Fruit fly (Drosophila melanogaster) whole organism, embryonic: ENCODE results near the gene CG13306.
A peak's percentile ranks its signal among the peaks of the same experiment; 100 is the strongest.

Experiments
- Abd-B ChIP-seq: fragments of 200-800 bp; sonication (Bioruptor generic); optimal IDR thresholded peaks from 2 replicates; lab custom pipeline; 2018; ENCODE audit warnings: missing biosample characterization, mild to moderate bottlenecking, missing genetic modification characterization, moderate library complexity
- Atf6 ChIP-seq: fragments of 200-800 bp; sonication (Bioruptor generic); IDR thresholded peaks from 2 replicates; pipeline ENCODE4 v1.3.6; 2022; ENCODE audit warnings: missing biosample characterization, missing genetic modification characterization
- Awh ChIP-seq: fragments of 200-800 bp; sonication (Bioruptor generic); IDR thresholded peaks from 2 replicates; pipeline ENCODE4, ENCODE4 v1.3.6; 2022; ENCODE audit warnings: missing biosample characterization, missing genetic modification characterization
- BEAF-32 ChIP-seq: fragments of 200-800 bp; sonication (Bioruptor generic); optimal IDR thresholded peaks from 3 replicates; lab custom pipeline; 2017; ENCODE audit warnings: missing biosample characterization, missing genetic modification characterization, mild to moderate bottlenecking, moderate library complexity, missing genetic modification reagents
- CG10366 ChIP-seq: fragments of 200-800 bp; sonication (Bioruptor generic); IDR thresholded peaks from 2 replicates; pipeline ENCODE4 v1.3.6; 2022; ENCODE audit warnings: missing biosample characterization, missing genetic modification characterization
- CG11247 ChIP-seq: fragments of 200-800 bp; sonication (Bioruptor generic); IDR thresholded peaks from 2 replicates; pipeline ENCODE4 v1.3.6; 2022; ENCODE audit warnings: missing biosample characterization, missing genetic modification characterization
- CG12104 ChIP-seq: fragments of 200-800 bp; sonication (Bioruptor generic); optimal IDR thresholded peaks from 3 replicates; lab custom pipeline; 2016; ENCODE audit warnings: missing biosample characterization, missing genetic modification characterization
- CG13123 ChIP-seq: fragments of 200-800 bp; sonication (Bioruptor generic); optimal IDR thresholded peaks from 2 replicates; lab custom pipeline; 2016; ENCODE audit warnings: missing biosample characterization, missing genetic modification characterization
- CG14014 ChIP-seq: fragments of 200-800 bp; sonication (Bioruptor generic); IDR thresholded peaks from 2 replicates; pipeline ENCODE4 v1.3.6; 2022; ENCODE audit warnings: missing biosample characterization, missing genetic modification characterization
- CG18764 ChIP-seq: fragments of 200-800 bp; sonication (Bioruptor generic); optimal IDR thresholded peaks from 3 replicates; lab custom pipeline; 2016; ENCODE audit warnings: missing biosample characterization, missing genetic modification characterization
- CG3163 ChIP-seq: fragments of 200-800 bp; sonication (Bioruptor generic); optimal IDR thresholded peaks from 3 replicates; lab custom pipeline; 2016; ENCODE audit warnings: missing biosample characterization, missing genetic modification characterization
- CG34376 ChIP-seq: fragments of 200-800 bp; sonication (Bioruptor generic); optimal IDR thresholded peaks from 2 replicates; lab custom pipeline; 2018; ENCODE audit warnings: missing biosample characterization, mild to moderate bottlenecking, missing genetic modification characterization
- CG3838 ChIP-seq: fragments of 200-800 bp; sonication (Bioruptor generic); optimal IDR thresholded peaks from 3 replicates; lab custom pipeline; 2016; ENCODE audit warnings: missing biosample characterization, missing genetic modification characterization
- CG4404 ChIP-seq: fragments of 200-800 bp; sonication (Bioruptor generic); IDR thresholded peaks from 2 replicates; pipeline ENCODE4 v1.3.6; 2022; ENCODE audit warnings: missing biosample characterization, missing genetic modification characterization
- CG4820 ChIP-seq: fragments of 200-800 bp; sonication (Bioruptor generic); optimal IDR thresholded peaks from 3 replicates; lab custom pipeline; 2016; ENCODE audit warnings: missing biosample characterization, missing genetic modification characterization
- CG5180 ChIP-seq: fragments of 200-800 bp; sonication (Bioruptor generic); optimal IDR thresholded peaks from 3 replicates; lab custom pipeline; 2017; ENCODE audit warnings: missing biosample characterization, missing genetic modification characterization, mild to moderate bottlenecking, moderate library complexity, missing genetic modification reagents
- CG6254 ChIP-seq: fragments of 200-800 bp; sonication (Bioruptor generic); optimal IDR thresholded peaks from 3 replicates; lab custom pipeline; 2017; ENCODE audit warnings: mild to moderate bottlenecking, missing biosample characterization, missing genetic modification reagents, missing genetic modification characterization
- CG6765 ChIP-seq: fragments of 200-800 bp; sonication (Bioruptor generic); optimal IDR thresholded peaks from 3 replicates; lab custom pipeline; 2017; ENCODE audit warnings: missing biosample characterization, mild to moderate bottlenecking, missing genetic modification characterization
- CG7357 ChIP-seq: fragments of 200-800 bp; sonication (Bioruptor generic); IDR thresholded peaks from 3 replicates; pipeline ENCODE4 v1.3.6; 2022; ENCODE audit warnings: missing biosample characterization, missing genetic modification characterization
- CG8388 ChIP-seq: fragments of 200-800 bp; sonication (Bioruptor generic); optimal IDR thresholded peaks from 2 replicates; lab custom pipeline; 2019; ENCODE audit warnings: missing biosample characterization, mild to moderate bottlenecking, missing genetic modification characterization, moderate library complexity
- CG9797 ChIP-seq: fragments of 200-800 bp; sonication (Bioruptor generic); optimal IDR thresholded peaks from 3 replicates; lab custom pipeline; 2018; ENCODE audit warnings: missing biosample characterization, mild to moderate bottlenecking, missing genetic modification characterization
- Camta ChIP-seq: fragments of 200-800 bp; sonication (Bioruptor generic); optimal IDR thresholded peaks from 2 replicates; lab custom pipeline; 2016; ENCODE audit warnings: missing biosample characterization, missing genetic modification characterization
- CkIIα-i1 ChIP-seq: fragments of 200-800 bp; sonication (Bioruptor generic); IDR thresholded peaks from 2 replicates; pipeline ENCODE4 v1.3.6; 2022; ENCODE audit warnings: missing biosample characterization, missing genetic modification characterization
- Dek ChIP-seq: fragments of 200-800 bp; sonication (Bioruptor generic); optimal IDR thresholded peaks from 3 replicates; lab custom pipeline; 2019; ENCODE audit warnings: missing biosample characterization, mild to moderate bottlenecking, missing genetic modification characterization, moderate library complexity
- Doc2 ChIP-seq: fragments of 200-800 bp; sonication (Bioruptor generic); IDR thresholded peaks from 2 replicates; pipeline ENCODE4 v1.3.6; 2022; ENCODE audit warnings: missing biosample characterization, missing genetic modification characterization
- Fer1 ChIP-seq: fragments of 200-800 bp; sonication (Bioruptor generic); optimal IDR thresholded peaks from 2 replicates; lab custom pipeline; 2017; ENCODE audit warnings: missing biosample characterization, mild to moderate bottlenecking, missing genetic modification characterization
- Mad ChIP-seq: fragments of 200-800 bp; sonication (Bioruptor generic); optimal IDR thresholded peaks from 2 replicates; lab custom pipeline; 2016; ENCODE audit warnings: missing biosample characterization, missing genetic modification characterization
- Max ChIP-seq: fragments of 200-800 bp; sonication (Bioruptor generic); optimal IDR thresholded peaks from 2 replicates; lab custom pipeline; 2016; ENCODE audit warnings: missing biosample characterization, mild to moderate bottlenecking, missing genetic modification characterization
- Oli ChIP-seq: fragments of 200-800 bp; sonication (Bioruptor generic); optimal IDR thresholded peaks from 2 replicates; lab custom pipeline; 2018; ENCODE audit warnings: missing biosample characterization, mild to moderate bottlenecking, missing genetic modification characterization, moderate library complexity
- Rx ChIP-seq: fragments of 200-800 bp; sonication (Bioruptor generic); IDR thresholded peaks from 2 replicates; pipeline ENCODE4 v1.3.6; 2022; ENCODE audit warnings: missing biosample characterization, missing genetic modification characterization
- ci ChIP-seq: fragments of 200-800 bp; sonication (Bioruptor generic); IDR thresholded peaks from 3 replicates; pipeline ENCODE4 v1.3.6; 2022; ENCODE audit warnings: missing biosample characterization, missing genetic modification characterization
- corto ChIP-seq: fragments of 200-800 bp; sonication (Bioruptor generic); optimal IDR thresholded peaks from 2 replicates; lab custom pipeline; 2016; ENCODE audit warnings: missing biosample characterization, mild to moderate bottlenecking, missing genetic modification characterization, moderate library complexity
- croc ChIP-seq: fragments of 200-800 bp; sonication (Bioruptor generic); conservative IDR thresholded peaks from 3 replicates; pipeline ENCODE4 v1.3.6; 2022; ENCODE audit warnings: missing biosample characterization, missing genetic modification characterization
- en ChIP-seq: fragments of 200-800 bp; sonication (Bioruptor generic); optimal IDR thresholded peaks from 2 replicates; lab custom pipeline; 2016; ENCODE audit warnings: missing biosample characterization, missing genetic modification characterization
- gem ChIP-seq: fragments of 200-800 bp; sonication (Bioruptor generic); optimal IDR thresholded peaks from 2 replicates; lab custom pipeline; 2019; ENCODE audit warnings: missing biosample characterization, mild to moderate bottlenecking, missing genetic modification characterization, moderate library complexity
- hbn ChIP-seq: fragments of 200-800 bp; sonication (Bioruptor generic); IDR thresholded peaks from 2 replicates; pipeline ENCODE4 v1.3.6; 2022; ENCODE audit warnings: missing biosample characterization, missing genetic modification characterization; ENCODE audit not compliant: partially characterized antibody
- lab ChIP-seq: fragments of 200-800 bp; sonication (Bioruptor generic); optimal IDR thresholded peaks from 3 replicates; lab custom pipeline; 2017; ENCODE audit warnings: missing biosample characterization, missing genetic modification characterization, mild to moderate bottlenecking, moderate library complexity, missing genetic modification reagents
- oc ChIP-seq: fragments of 200-800 bp; sonication (Bioruptor generic); optimal IDR thresholded peaks from 2 replicates; lab custom pipeline; 2018; ENCODE audit warnings: missing biosample characterization, mild to moderate bottlenecking, missing genetic modification characterization, moderate library complexity
- odd ChIP-seq: fragments of 200-800 bp; sonication (Bioruptor generic); optimal IDR thresholded peaks from 2 replicates; lab custom pipeline; 2017; ENCODE audit warnings: missing biosample characterization, mild to moderate bottlenecking, missing genetic modification characterization
- pfk ChIP-seq: fragments of 200-800 bp; sonication (Bioruptor generic); optimal IDR thresholded peaks from 2 replicates; lab custom pipeline; 2018; ENCODE audit warnings: missing biosample characterization, mild to moderate bottlenecking, missing genetic modification characterization, moderate library complexity
- repo ChIP-seq: fragments of 200-800 bp; sonication (Bioruptor generic); optimal IDR thresholded peaks from 2 replicates; lab custom pipeline; 2016; ENCODE audit warnings: missing biosample characterization, missing genetic modification characterization
- sima ChIP-seq: fragments of 200-800 bp; sonication (Bioruptor generic); optimal IDR thresholded peaks from 2 replicates; lab custom pipeline; 2016; ENCODE audit warnings: missing biosample characterization, missing genetic modification characterization
- slou ChIP-seq: fragments of 200-800 bp; sonication (Bioruptor generic); optimal IDR thresholded peaks from 3 replicates; lab custom pipeline; 2016; ENCODE audit warnings: missing biosample characterization, missing genetic modification characterization
- sna ChIP-seq: fragments of 200-800 bp; sonication (Bioruptor generic); IDR thresholded peaks from 2 replicates; pipeline ENCODE4 v1.3.6; 2022; ENCODE audit warnings: missing biosample characterization, missing genetic modification characterization; ENCODE audit not compliant: partially characterized antibody
- sr ChIP-seq: fragments of 200-800 bp; sonication (Bioruptor generic); IDR thresholded peaks from 3 replicates; pipeline ENCODE4 v1.3.6; 2022; ENCODE audit warnings: missing biosample characterization, missing genetic modification characterization
- ssp ChIP-seq: fragments of 200-800 bp; sonication (Bioruptor generic); IDR thresholded peaks from 2 replicates; pipeline ENCODE4 v1.3.6; 2022; ENCODE audit warnings: missing biosample characterization, missing genetic modification characterization
- sug ChIP-seq: fragments of 200-800 bp; optimal IDR thresholded peaks from 2 replicates; lab custom pipeline; 2019; ENCODE audit warnings: missing biosample characterization, mild to moderate bottlenecking, missing genetic modification characterization, moderate library complexity
- tll ChIP-seq, 2 experiments: fragments of 200-800 bp in 1 of 2; fragments of >200 bp in 1 of 2; sonication (Bioruptor generic) in 1 of 2; optimal IDR thresholded peaks; 2 replicates each; lab custom pipeline; 2017 to 2019; ENCODE audit warnings: missing biosample characterization in 2 of 2, missing genetic modification characterization in 2 of 2, mild to moderate bottlenecking in 1 of 2, moderate library complexity in 1 of 2
- zfh2 ChIP-seq: fragments of 200-800 bp; sonication (Bioruptor generic); optimal IDR thresholded peaks from 2 replicates; lab custom pipeline; 2016; ENCODE audit warnings: missing biosample characterization, missing genetic modification characterization

CG13306 gene

DNA sequence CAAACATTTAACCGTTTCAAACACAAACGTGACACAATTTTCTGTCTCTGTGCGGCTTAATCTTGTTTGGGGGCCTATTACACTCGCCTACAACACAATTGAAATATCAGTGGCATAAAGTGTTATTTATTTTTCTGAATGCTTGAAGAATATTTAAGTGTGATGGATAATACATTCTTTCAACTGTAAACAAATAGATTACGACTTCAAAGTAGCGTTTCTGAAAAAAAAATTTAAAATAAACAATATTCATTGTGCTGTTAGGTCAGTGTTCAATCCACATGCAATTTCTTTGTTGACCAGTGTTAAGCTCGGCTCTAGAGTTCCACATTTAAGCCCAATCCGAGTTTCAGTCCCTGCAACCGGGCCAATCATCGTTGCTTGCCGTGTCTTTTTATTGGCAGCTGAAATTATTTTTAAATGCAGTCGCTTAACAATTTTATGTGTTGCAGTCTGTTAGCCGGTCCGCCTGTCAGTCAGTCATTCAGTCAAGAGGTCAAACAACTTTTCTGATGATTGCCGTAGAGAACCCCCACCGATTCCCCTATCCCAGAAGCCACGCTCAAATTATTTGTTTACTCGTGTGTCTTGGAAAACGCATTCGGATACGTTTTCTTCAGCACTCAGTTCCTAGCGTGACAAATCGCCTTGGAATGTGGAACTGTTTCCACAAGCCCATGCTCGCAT, 23.6 kb upstream of the CG13306 start (continued):
- no peak for TF ChIP-seq CkIIα-i1 (GFP tag; lab: Robert Waterston, UW)
- TF ChIP-seq CG8388 (GFP tag; lab: Kevin White, UChicago): peak; percentile 82
- TF ChIP-seq sima: no peak
- no peak for TF ChIP-seq CG9797 (GFP tag; lab: Kevin White, UChicago)
- peak; percentile 21 for TF ChIP-seq CG3163 (GFP tag; lab: Kevin White, UChicago)
- TF ChIP-seq tll (GFP tag; optimal IDR thresholded peaks at IDR 0.05; lab: Kevin White, UChicago): no peak
- TF ChIP-seq CG12104: peak; percentile 41
- no peak for TF ChIP-seq corto (GFP tag; lab: Kevin White, UChicago)
- TF ChIP-seq Max (GFP tag; lab: Kevin White, UChicago): no peak
- peak; percentile 85 for TF ChIP-seq Oli (tag; lab: Kevin White, UChicago)
- TF ChIP-seq Fer1 (GFP tag; lab: Kevin White, UChicago): no peak
- TF ChIP-seq CG3838 (GFP tag; lab: Kevin White, UChicago): no peak
- TF ChIP-seq repo (GFP tag; lab: Kevin White, UChicago): no peak
- TF ChIP-seq CG6254 (GFP tag; lab: Kevin White, UChicago): peak; percentile 62
- no peak for TF ChIP-seq hbn (GFP tag; lab: Robert Waterston, UW)
- no peak for TF ChIP-seq Doc2
- 0 out of 3 replicates have a peak, but pooled peaks have one; percentile 32 for TF ChIP-seq CG7357 (GFP tag; lab: Robert Waterston, UW)
- peak; percentile 35; the same call in 1 of the 2 replicates for TF ChIP-seq Rx
- TF ChIP-seq BEAF-32 (GFP tag; lab: Kevin White, UChicago): no peak
- peak; percentile 25 for TF ChIP-seq sug (tag; lab: Kevin White, UChicago)
- peak; percentile 61 for TF ChIP-seq Mad (GFP tag; lab: Kevin White, UChicago)
- peak; percentile 25 for TF ChIP-seq CG5180 (GFP tag; lab: Kevin White, UChicago)
- no peak for TF ChIP-seq CG4404 (GFP tag; lab: Robert Waterston, UW)
- TF ChIP-seq CG13123 (GFP tag; lab: Kevin White, UChicago): peak; percentile 36
- TF ChIP-seq croc (GFP tag; lab: Robert Waterston, UW): peak; percentile 65
- peak; percentile 8 for TF ChIP-seq Camta (GFP tag; lab: Kevin White, UChicago)
- no peak for TF ChIP-seq sr (GFP tag; lab: Robert Waterston, UW)
- peak; percentile 56; the same call in 1 of the 2 replicates for TF ChIP-seq CG10366 (GFP tag; lab: Robert Waterston, UW)
- peak; percentile 82 for TF ChIP-seq ci
- TF ChIP-seq CG18764 (GFP tag; lab: Kevin White, UChicago): peak; percentile 48
- TF ChIP-seq ssp (GFP tag; lab: Robert Waterston, UW): peak; percentile 47
- peak; percentile 62 for TF ChIP-seq CG4820
- no peak for TF ChIP-seq sna (GFP tag; lab: Robert Waterston, UW)
- TF ChIP-seq slou (GFP tag; lab: Kevin White, UChicago): no peak
- peak; percentile 91 for TF ChIP-seq oc (tag; lab: Kevin White, UChicago)
- TF ChIP-seq pfk (GFP tag; lab: Kevin White, UChicago): no peak
- TF ChIP-seq gem (tag; lab: Kevin White, UChicago): peak; percentile 86
- TF ChIP-seq CG14014 (GFP tag; lab: Robert Waterston, UW): peak; percentile 67; the same call in 1 of the 2 replicates
- no peak for TF ChIP-seq CG6765
- peak; percentile 72 for TF ChIP-seq Abd-B (GFP tag; lab: Kevin White, UChicago)
- TF ChIP-seq CG34376 (GFP tag; lab: Kevin White, UChicago): no peak
- peak; percentile 27 for TF ChIP-seq Dek (tag; lab: Kevin White, UChicago)
- TF ChIP-seq en (GFP tag; lab: Kevin White, UChicago): peak; percentile 58
- TF ChIP-seq CG11247 (GFP tag; lab: Robert Waterston, UW): no peak
- TF ChIP-seq odd (GFP tag; lab: Kevin White, UChicago): peak; percentile 74
- TF ChIP-seq Awh (GFP tag; lab: Robert Waterston, UW): peak; percentile 71
- peak; percentile 60; the same call in 1 of the 2 replicates for TF ChIP-seq Atf6
- TF ChIP-seq zfh2: no peak
- TF ChIP-seq lab (GFP tag; lab: Kevin White, UChicago): peak; percentile 46
